Worm (Caenorhabditis elegans): ENCODE data around the gene C16A11.3.

C16A11.3 gene

ce11 chrII:4186364-4186763 lies 43.0 kb upstream of the C16A11.3 start, which contains the start of gene cpna-1:
Gene cpna-1 (plus strand): TSS chrII:4186664.
- TF ChIP-seq ceh-18 (tag; optimal IDR thresholded peaks at IDR 0.05) (no peak), npax-4 (tag; optimal IDR thresholded peaks at IDR 0.05) (no peak), F13H6.1 (tag; optimal IDR thresholded peaks at IDR 0.05) (no peak), mec-3 (tag; optimal IDR thresholded peaks at IDR 0.05; ENCODE audit: borderline replicate concordance) (no peak), K09A11.1 (tag; optimal IDR thresholded peaks at IDR 0.05; ENCODE audit: insufficient read depth) (no peak), ceh-19 (GFP tag; optimal IDR thresholded peaks at IDR 0.05) (no peak), C08G9.2 (tag; optimal IDR thresholded peaks at IDR 0.05) (no peak), T23F11.4 (GFP tag; optimal IDR thresholded peaks at IDR 0.05) (no peak), unc-55 (GFP tag; optimal IDR thresholded peaks at IDR 0.05) (no peak), C38D4.7 (GFP tag; optimal IDR thresholded peaks at IDR 0.05) (no peak), zip-5 (tag; optimal IDR thresholded peaks at IDR 0.05) (no peak), ets-4 (tag; optimal IDR thresholded peaks at IDR 0.05) (no peak), hlh-6 (tag; optimal IDR thresholded peaks at IDR 0.05) (no peak), hlh-15 (tag; optimal IDR thresholded peaks at IDR 0.05) (no peak), odd-2 (tag; optimal IDR thresholded peaks at IDR 0.05) (no peak)

DNA sequence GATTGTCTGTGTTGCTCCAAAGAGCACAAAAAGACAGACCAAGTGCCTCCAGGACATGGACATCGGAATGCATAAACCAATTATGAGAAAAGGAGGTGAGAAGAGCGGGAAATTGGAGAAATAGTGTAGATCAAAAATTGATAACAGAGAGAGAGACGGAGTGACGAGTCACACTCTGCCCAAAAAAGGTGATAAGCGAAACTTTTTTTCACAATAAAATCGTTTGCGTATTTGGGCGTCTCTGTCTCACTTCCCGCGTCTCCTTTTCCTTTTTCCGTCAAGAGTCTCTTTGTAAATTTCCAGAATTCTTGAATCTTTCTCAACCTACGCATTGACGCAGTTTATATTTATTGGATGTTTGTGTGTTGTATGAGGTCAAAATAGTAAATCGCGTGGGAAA lies 35.2 kb upstream of the C16A11.3 start, which contains the start of gene mth-2:
Gene mth-2 (minus strand): TSS at position 188 of the 400 bp plus-strand sequence.
- TF ChIP-seq ceh-9 (tag; optimal IDR thresholded peaks at IDR 0.05) (no peak), elt-4 (tag; optimal IDR thresholded peaks at IDR 0.05) (no peak), pag-3 (tag; optimal IDR thresholded peaks at IDR 0.05; ENCODE audit: borderline replicate concordance) (no peak)

- TF ChIP-seq pha-2 (tag; optimal IDR thresholded peaks at IDR 0.05) (no peak), ceh-2 (tag; optimal IDR thresholded peaks at IDR 0.05) (no peak), lim-6 (tag; optimal IDR thresholded peaks at IDR 0.05) (no peak), F13H6.1 (tag; optimal IDR thresholded peaks at IDR 0.05) (no peak), hlh-15 (tag; optimal IDR thresholded peaks at IDR 0.05) (no peak), odd-2 (tag; optimal IDR thresholded peaks at IDR 0.05) (no peak), ceh-34 (tag; optimal IDR thresholded peaks at IDR 0.05) (no peak), hlh-6 (tag; optimal IDR thresholded peaks at IDR 0.05) (no peak), elt-2 (tag; optimal IDR thresholded peaks at IDR 0.05) (no peak)
Measured at ce11 chrII:4203729-4204184, 25.6 kb upstream of the C16A11.3 start, which contains the start of gene mth-1. Gene mth-1 (minus strand): TSS chrII:4203779.

DNA sequence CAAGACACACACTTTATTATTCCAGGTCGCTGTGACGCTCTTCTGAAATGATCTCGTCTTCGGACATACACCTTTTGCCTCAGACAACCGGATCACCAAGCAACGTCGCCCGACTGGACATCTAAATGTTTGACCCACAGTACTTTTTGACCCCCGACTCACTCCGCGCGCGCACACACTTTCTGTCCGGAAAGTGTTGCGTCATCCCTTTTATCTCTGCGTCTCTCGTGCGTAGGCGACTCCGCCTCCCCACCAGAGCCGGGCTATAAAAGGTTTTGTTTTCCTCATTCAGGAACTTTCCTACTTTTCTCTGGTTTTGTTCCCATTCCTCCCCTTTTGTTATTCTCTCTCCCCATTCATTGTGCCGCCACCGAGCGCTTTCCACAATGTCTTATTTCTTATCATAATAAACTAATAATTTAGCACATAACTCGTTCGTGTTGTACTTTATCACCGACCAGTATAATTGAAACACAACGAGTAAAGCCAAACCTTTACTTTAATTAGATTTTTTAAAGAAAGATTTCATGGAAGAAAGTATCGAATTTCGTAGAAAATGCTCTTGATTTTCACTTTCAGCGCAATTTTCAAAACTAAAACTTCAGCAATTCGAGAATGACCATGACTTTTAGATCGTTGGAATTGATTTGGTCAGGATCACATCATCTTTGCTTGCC lies 20.1 kb upstream of the C16A11.3 start, which contains the start of gene F31D5.6:
Gene F31D5.6 (plus strand): TSS at position 627 of the 677 bp plus-strand sequence.
- TF ChIP-seq ahr-1 (tag; optimal IDR thresholded peaks at IDR 0.05) (no peak), sox-2 (GFP tag; IDR thresholded peaks at IDR 0.05) (no peak), ets-4 (tag; optimal IDR thresholded peaks at IDR 0.05) (no peak), lin-11 (tag; optimal IDR thresholded peaks at IDR 0.05) (no peak), fkh-10 (GFP tag; optimal IDR thresholded peaks at IDR 0.05) (no peak)

DNA sequence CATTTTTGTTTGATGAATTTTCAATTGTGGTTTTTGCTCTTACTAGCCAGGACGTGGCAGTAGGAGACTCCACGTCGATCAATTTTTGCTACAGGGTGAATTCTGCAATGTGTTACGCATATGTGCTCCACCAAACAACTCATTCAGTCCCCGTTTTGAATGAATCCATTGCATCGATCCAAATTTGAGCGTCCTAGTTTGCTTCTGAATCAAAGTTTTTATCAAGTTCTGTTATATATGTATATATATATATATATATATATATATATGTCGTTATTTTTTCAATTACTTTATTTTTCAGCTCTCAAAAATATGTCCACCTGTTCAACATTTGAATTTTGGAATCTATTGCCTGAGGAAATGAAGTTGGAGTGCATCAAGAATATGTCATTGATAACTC lies 18.2 kb upstream of the C16A11.3 start, which contains the start of gene F31D5.7:
Gene F31D5.7 (plus strand): TSS at position 301 of the 400 bp plus-strand sequence.
- TF ChIP-seq hlh-15 (tag; optimal IDR thresholded peaks at IDR 0.05) (no peak), unc-55 (GFP tag; optimal IDR thresholded peaks at IDR 0.05) (no peak), fax-1 (tag; optimal IDR thresholded peaks at IDR 0.05) (no peak), ceh-34 (tag; optimal IDR thresholded peaks at IDR 0.05) (no peak), ceh-24 (tag; optimal IDR thresholded peaks at IDR 0.05) (no peak), tbx-2 (tag; optimal IDR thresholded peaks at IDR 0.05) (no peak), hlh-30 (tag; optimal IDR thresholded peaks at IDR 0.05; ENCODE audit: insufficient read depth) (no peak), che-1 (tag; optimal IDR thresholded peaks at IDR 0.05) (no peak)
